Worm (Caenorhabditis elegans): ENCODE data around the gene eat-6.

Gene eat-6

DNA sequence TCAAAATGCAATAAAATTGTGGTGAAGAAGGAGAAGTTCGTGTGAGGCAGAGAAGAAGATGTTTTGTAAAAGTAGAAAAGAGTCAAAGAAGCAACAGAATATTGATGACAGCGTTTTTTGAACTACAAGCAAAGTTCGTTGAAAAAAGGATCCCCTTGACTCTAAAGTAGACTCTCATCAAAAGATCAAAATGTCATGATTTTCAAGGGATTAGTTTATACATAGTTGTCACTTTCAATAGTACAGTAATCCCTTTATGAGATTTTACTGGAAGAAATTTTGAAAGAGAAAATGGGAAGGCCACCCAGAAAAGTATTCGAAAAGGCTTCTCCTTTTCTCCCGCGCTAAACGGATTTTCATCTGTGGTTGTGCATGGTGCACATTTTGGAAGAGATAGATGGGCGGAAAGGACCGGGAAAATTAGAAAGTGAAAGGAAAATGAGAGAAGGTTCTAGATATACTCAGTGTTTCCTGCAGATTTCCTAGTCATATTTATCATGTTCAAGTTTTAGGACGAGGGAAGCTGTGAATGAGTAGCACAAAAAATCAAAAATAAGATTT is 16.8 kb downstream of the eat-6 start:
- TF ChIP-seq ces-1 (GFP tag; optimal IDR thresholded peaks at IDR 0.05) (peak; percentile 97), pha-4 (tag; optimal IDR thresholded peaks at IDR 0.05) (no peak), ceh-39 (tag; optimal IDR thresholded peaks at IDR 0.05) (no peak), bed-3 (GFP tag; optimal IDR thresholded peaks at IDR 0.05) (no peak)

DNA sequence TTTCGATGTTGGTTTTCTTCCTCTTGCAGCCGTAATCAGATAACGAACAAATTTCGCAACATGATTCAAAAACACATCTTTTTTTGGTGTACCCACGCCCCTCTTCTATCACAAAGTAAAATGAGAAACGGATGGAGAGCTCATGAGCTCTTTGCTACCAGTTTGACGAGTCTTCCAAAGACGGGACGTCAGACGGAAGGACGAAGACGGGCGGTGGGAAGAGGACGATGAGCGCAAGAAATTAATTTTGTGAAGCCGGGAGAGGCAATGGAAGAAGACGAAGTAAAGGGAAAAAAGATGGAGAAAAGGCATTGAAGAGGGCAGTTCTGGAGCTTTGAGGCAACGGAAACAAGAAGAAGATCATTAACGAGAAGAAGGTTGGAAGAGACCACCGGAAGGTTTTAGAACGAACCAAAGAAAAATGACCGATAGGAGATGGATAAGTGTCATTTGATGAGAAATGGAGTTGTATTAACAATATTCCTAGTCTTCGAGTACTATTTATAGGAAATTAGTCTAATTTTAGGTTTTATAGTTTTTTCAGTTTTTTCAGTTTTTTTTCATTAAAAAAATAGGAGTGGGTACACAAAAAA is 18.1 kb downstream of the eat-6 start:
- TF ChIP-seq sem-2 (GFP tag; optimal IDR thresholded peaks at IDR 0.05) (no peak), ces-1 (GFP tag; optimal IDR thresholded peaks at IDR 0.05) (peak; percentile 68)

DNA sequence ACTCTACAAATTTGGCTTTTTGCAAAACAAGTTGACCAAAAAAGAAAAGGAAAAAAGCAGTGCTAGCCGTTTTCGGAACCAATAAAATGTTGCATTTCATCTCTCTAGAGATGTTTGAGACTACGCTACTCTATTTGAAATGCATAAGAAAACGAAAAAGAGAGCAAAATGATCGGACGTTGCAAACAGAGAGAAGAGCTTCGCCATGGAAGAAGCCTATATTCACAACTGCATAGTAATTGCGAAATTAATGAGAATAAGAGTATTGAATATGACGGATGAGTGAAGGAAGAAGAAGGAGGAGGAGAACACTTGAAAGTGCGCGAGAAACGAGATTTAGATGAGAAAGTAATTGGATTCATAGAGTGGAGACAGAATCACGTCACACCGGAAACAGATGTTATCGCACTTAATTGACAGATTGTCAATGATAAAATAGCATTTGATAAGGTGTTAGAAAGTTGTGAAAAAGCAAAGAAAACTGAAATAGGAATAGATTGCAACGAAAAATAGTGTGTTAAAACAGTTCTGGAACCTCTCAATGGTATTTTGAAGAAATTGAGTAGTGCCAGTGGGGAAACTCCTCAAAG is 23.9 kb downstream of the eat-6 start:
- TF ChIP-seq tbx-8 (GFP tag; optimal IDR thresholded peaks at IDR 0.05) (no peak), ces-1 (GFP tag; optimal IDR thresholded peaks at IDR 0.05) (peak; percentile 96), ztf-11 (tag; optimal IDR thresholded peaks at IDR 0.05) (no peak), nhr-2 (tag; optimal IDR thresholded peaks at IDR 0.05) (no peak), hlh-1 (tag; optimal IDR thresholded peaks at IDR 0.05) (no peak), mep-1 (tag; optimal IDR thresholded peaks at IDR 0.05) (no peak), mab-5 (tag; optimal IDR thresholded peaks at IDR 0.05) (no peak), ceh-39 (tag; optimal IDR thresholded peaks at IDR 0.05) (no peak), ceh-83 (GFP tag; optimal IDR thresholded peaks at IDR 0.05) (no peak), cnd-1 (tag; optimal IDR thresholded peaks at IDR 0.05) (no peak), blmp-1 (tag; optimal IDR thresholded peaks at IDR 0.05) (no peak), zip-8 (tag; optimal IDR thresholded peaks at IDR 0.05) (no peak), ham-2 (GFP tag; optimal IDR thresholded peaks at IDR 0.05) (no peak), nhr-28 (tag; optimal IDR thresholded peaks at IDR 0.05) (no peak), M03D4.4 (tag; optimal IDR thresholded peaks at IDR 0.05) (no peak), snpc-4 (tag; optimal IDR thresholded peaks at IDR 0.05) (no peak), unc-62 (GFP tag; optimal IDR thresholded peaks at IDR 0.05) (peak; percentile 89), sem-2 (GFP tag; optimal IDR thresholded peaks at IDR 0.05) (no peak), drap-1 (GFP tag; optimal IDR thresholded peaks at IDR 0.05) (no peak), unc-39 (tag; optimal IDR thresholded peaks at IDR 0.05) (no peak), lin-32 (GFP tag; optimal IDR thresholded peaks at IDR 0.05) (no peak), lin-13 (tag; optimal IDR thresholded peaks at IDR 0.05) (no peak), ceh-43 (GFP tag; optimal IDR thresholded peaks at IDR 0.05) (no peak), elt-1 (tag; optimal IDR thresholded peaks at IDR 0.05; ENCODE audit: borderline replicate concordance, insufficient read depth) (peak; percentile 62), lsy-2 (tag; optimal IDR thresholded peaks at IDR 0.05) (no peak)

DNA sequence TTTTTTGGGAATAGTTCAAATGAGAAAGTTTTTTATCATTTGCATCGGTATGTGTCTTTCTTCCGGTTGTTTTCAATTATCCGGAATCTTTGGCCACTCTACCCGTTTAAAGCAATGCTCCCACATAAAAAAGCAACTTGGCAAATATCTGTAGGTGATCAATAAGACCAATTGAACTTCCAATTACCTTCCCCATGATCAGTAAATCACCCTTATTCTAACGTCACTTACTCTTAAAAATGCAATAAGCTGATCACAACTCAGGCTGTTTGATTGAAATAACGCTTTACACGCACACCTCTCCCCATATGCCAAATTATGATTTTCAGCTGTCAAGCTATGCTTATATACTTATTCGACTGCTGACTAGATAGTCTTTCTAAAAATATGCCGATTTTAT is 34.1 kb downstream of the eat-6 start, which contains the start of gene C34B4.5:
Gene C34B4.5 (plus strand): TSS at position 301 of the 400 bp plus-strand sequence.
- TF ChIP-seq nhr-28 (tag; optimal IDR thresholded peaks at IDR 0.05) (no peak), unc-39 (tag; optimal IDR thresholded peaks at IDR 0.05) (no peak), lin-32 (GFP tag; optimal IDR thresholded peaks at IDR 0.05) (no peak), ceh-39 (tag; optimal IDR thresholded peaks at IDR 0.05) (no peak), elt-3 (tag; optimal IDR thresholded peaks at IDR 0.05) (no peak), nhr-237 (tag; optimal IDR thresholded peaks at IDR 0.05) (no peak), nhr-2 (tag; optimal IDR thresholded peaks at IDR 0.05) (no peak), sem-2 (GFP tag; optimal IDR thresholded peaks at IDR 0.05) (no peak), zip-8 (tag; optimal IDR thresholded peaks at IDR 0.05) (no peak)

DNA sequence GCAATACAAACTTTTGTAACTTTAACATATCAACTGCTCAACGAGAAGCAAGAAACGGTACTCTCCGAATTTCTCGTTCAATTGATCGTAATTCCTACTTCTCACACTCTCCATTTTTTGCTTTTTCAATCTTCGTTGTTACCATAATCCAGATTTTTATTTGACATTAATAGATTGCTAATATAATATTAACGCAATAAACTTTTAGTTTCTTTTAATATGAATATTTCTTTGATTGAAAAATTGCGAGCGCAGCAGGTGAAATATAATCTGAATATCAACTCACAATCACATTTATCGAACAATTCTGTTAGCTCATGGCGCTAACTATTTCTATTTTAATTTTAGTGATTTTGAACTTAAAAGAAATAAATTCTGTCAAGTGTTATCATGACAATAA is 37.4 kb downstream of the eat-6 start, which contains the start of gene lurp-4:
Gene lurp-4 (plus strand): TSS at position 301 of the 400 bp plus-strand sequence.
- TF ChIP-seq ceh-39 (tag; optimal IDR thresholded peaks at IDR 0.05) (no peak), elt-3 (tag; optimal IDR thresholded peaks at IDR 0.05) (no peak), sptf-1 (tag; optimal IDR thresholded peaks at IDR 0.05) (no peak), ceh-83 (GFP tag; optimal IDR thresholded peaks at IDR 0.05) (no peak), nhr-237 (tag; optimal IDR thresholded peaks at IDR 0.05) (no peak)
